Worm (Caenorhabditis elegans): Measurements from ENCODE around the gene fbxa-25.

Gene fbxa-25

DNA sequence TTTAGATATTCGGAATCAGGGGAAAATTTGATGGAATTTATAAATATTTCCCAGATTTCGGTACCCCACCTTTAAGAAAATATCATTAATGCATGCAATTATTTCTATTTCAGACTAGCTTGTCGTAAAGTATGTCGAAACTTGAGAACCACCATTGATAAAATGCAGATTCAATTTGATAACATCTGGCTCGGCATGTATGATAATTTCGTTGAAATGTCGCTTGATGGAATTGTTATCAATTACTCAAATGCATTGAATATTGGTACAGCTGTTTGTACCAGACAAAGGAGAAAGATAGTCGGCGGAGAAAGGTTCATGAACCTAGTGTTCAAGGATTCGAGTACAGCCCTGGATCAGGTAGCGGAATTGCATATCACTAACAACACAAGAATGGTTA, 17.4 kb downstream of the fbxa-25 start, which contains the start of gene Y82E9BL.19:
Gene Y82E9BL.19, plus strand, starts transcription at position 123 of the 400 bp plus-strand sequence.
- TF ChIP-seq pha-4 (tag; optimal IDR thresholded peaks at IDR 0.05): no peak
- no peak for TF ChIP-seq sptf-1 (tag; optimal IDR thresholded peaks at IDR 0.05)
- no peak for TF ChIP-seq flh-1 (GFP tag; optimal IDR thresholded peaks at IDR 0.05)
- TF ChIP-seq elt-3 (tag; optimal IDR thresholded peaks at IDR 0.05): no peak

DNA sequence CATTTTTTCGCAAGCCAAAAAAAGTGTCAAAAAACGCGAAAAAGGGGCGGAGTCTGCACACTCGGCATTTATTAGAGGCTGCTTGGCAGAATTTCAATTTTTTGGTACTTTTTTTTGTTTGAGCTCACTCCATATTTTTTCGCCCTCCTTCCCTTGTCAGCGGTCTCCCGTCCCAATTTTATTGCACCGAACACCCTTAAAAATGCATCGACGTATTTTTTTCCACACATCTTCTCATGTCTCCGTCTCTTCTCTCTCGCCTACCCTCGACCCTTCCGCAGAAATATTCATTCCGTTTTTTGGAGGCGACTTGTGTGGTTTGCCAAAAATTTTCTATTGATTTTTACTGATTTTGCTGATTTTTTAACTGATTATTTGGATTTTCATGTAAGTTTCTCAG, 22.8 kb downstream of the fbxa-25 start, which contains the start of gene Y82E9BL.18:
Gene Y82E9BL.18, plus strand, starts transcription at position 301 of the 400 bp plus-strand sequence.
- TF ChIP-seq mab-5 (tag; optimal IDR thresholded peaks at IDR 0.05) (no peak), lin-32 (GFP tag; optimal IDR thresholded peaks at IDR 0.05) (no peak), sem-2 (GFP tag; optimal IDR thresholded peaks at IDR 0.05) (no peak), mep-1 (tag; optimal IDR thresholded peaks at IDR 0.05) (no peak), zip-8 (tag; optimal IDR thresholded peaks at IDR 0.05) (no peak), unc-39 (tag; optimal IDR thresholded peaks at IDR 0.05) (no peak), mls-2 (tag; optimal IDR thresholded peaks at IDR 0.05) (no peak), sptf-1 (tag; optimal IDR thresholded peaks at IDR 0.05) (no peak)

DNA sequence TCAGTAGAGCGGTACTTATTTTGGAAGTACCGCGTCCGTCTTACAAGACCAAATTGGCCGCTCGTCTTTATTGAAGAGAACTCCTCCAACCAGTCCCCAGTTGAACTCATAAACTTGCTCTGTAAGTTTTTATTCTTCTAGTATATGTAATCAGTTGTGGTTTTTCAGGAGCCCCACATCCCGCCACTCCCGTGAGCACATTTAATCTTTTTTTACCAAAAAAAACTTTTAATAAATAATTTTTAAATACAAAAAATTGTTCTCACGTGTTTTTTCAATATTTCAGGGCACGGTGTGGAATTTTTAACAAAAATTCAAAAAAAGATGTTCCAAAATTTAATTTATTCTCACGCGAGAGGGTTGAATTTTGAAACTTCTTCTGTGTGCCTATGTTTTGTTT, 24.7 kb downstream of the fbxa-25 start, which contains the start of gene fbxa-14:
Gene fbxa-14, minus strand, starts transcription at position 101 of the 400 bp plus-strand sequence.
- TF ChIP-seq sem-2 (GFP tag; optimal IDR thresholded peaks at IDR 0.05): no peak
- no peak for TF ChIP-seq ces-1 (GFP tag; optimal IDR thresholded peaks at IDR 0.05)
- TF ChIP-seq ztf-11 (tag; optimal IDR thresholded peaks at IDR 0.05): no peak
- TF ChIP-seq ham-2 (GFP tag; optimal IDR thresholded peaks at IDR 0.05): no peak
- no peak for TF ChIP-seq lsy-2 (tag; optimal IDR thresholded peaks at IDR 0.05)
- no peak for TF ChIP-seq elt-3 (tag; optimal IDR thresholded peaks at IDR 0.05)

DNA sequence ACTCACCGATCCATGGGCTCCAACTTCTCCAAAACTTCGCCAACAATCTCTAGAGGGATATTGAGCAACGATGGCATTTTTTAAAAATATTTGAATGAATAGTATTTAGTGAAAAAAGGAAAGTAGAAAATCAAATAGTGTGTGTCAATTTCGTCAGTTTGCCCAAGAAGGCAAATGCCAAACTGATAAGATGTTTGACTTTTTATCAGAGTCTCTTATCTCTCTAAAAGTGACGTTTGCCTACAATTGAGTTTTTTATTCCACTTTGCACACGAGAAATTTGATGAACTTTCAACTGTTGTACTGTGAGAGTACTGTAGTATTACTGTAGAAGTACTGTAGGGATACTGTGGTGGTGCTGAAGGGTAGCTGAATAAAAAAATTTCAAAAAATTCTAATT, 25.7 kb downstream of the fbxa-25 start:
- TF ChIP-seq blmp-1 (tag; optimal IDR thresholded peaks at IDR 0.05): no peak
- no peak for TF ChIP-seq pha-4 (tag; optimal IDR thresholded peaks at IDR 0.05)
- no peak for TF ChIP-seq mep-1 (tag; optimal IDR thresholded peaks at IDR 0.05)
- no peak for TF ChIP-seq sem-2 (GFP tag; optimal IDR thresholded peaks at IDR 0.05)
- TF ChIP-seq cnd-1 (tag; optimal IDR thresholded peaks at IDR 0.05): no peak
- TF ChIP-seq M03D4.4 (tag; optimal IDR thresholded peaks at IDR 0.05): no peak
- TF ChIP-seq elt-3 (tag; optimal IDR thresholded peaks at IDR 0.05): no peak

DNA sequence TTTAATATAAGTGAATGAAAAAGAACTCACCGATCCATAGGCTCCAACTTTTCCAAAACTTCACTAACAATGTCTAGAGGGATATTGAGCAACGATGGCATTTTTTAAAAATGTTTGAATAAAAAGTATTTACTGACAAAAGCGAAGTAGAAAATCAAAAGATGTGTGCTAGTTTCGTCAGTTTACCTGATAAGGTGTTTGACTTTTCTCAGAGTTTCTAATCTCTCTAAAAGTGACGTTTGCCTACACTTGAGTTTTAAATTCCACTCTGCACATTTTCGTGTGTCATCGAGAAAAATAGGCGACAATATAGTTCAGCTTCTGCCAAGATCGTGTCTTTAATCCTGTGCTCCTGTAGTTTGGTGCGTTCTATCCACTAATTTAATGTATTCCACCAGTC, 27.7 kb downstream of the fbxa-25 start, which contains the start of gene fbxa-15:
Gene fbxa-15, minus strand, starts transcription at position 101 of the 400 bp plus-strand sequence.
- TF ChIP-seq drap-1 (GFP tag; optimal IDR thresholded peaks at IDR 0.05) (no peak), ces-1 (GFP tag; optimal IDR thresholded peaks at IDR 0.05) (no peak)

DNA sequence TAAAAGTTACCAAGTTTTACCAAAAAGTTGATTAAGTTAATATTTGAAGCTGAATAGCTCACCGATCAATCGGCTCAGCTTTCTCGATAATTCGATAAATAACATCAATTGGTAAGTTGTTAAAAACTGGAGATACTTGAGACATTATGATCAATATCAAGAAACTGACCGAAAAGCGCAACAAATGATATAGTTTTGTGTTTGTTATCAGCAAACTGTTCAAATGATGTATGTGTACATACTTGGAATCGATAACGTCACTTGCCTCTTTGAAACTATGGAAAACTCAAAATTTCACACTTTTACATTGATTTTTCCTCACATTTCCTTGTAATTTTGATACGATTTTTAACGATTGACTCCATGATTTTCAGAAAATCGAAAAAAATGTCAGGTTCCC, 34.2 kb downstream of the fbxa-25 start, which contains the start of the genes fbxa-80 and fbxa-19:
Gene fbxa-80, minus strand, starts transcription at position 173 of the 400 bp plus-strand sequence.
Gene fbxa-19, plus strand, starts transcription at position 364 of the 400 bp plus-strand sequence.
- no peak for TF ChIP-seq nhr-12 (tag; optimal IDR thresholded peaks at IDR 0.05)
- TF ChIP-seq ceh-43 (GFP tag; optimal IDR thresholded peaks at IDR 0.05): no peak
- TF ChIP-seq cnd-1 (tag; optimal IDR thresholded peaks at IDR 0.05): no peak
- no peak for TF ChIP-seq mls-2 (tag; optimal IDR thresholded peaks at IDR 0.05)
- no peak for TF ChIP-seq nhr-2 (tag; optimal IDR thresholded peaks at IDR 0.05)
- no peak for TF ChIP-seq snpc-4 (tag; optimal IDR thresholded peaks at IDR 0.05)
- no peak for TF ChIP-seq unc-62 (GFP tag; optimal IDR thresholded peaks at IDR 0.05)
- TF ChIP-seq mep-1 (tag; optimal IDR thresholded peaks at IDR 0.05): no peak
- no peak for TF ChIP-seq ceh-39 (tag; optimal IDR thresholded peaks at IDR 0.05)
- TF ChIP-seq sem-2 (GFP tag; optimal IDR thresholded peaks at IDR 0.05): no peak
- TF ChIP-seq mab-5 (tag; optimal IDR thresholded peaks at IDR 0.05): no peak
- TF ChIP-seq flh-1 (GFP tag; optimal IDR thresholded peaks at IDR 0.05): no peak
- no peak for TF ChIP-seq drap-1 (GFP tag; optimal IDR thresholded peaks at IDR 0.05)
- no peak for TF ChIP-seq nhr-237 (tag; optimal IDR thresholded peaks at IDR 0.05)
- no peak for TF ChIP-seq ceh-83 (GFP tag; optimal IDR thresholded peaks at IDR 0.05)
- no peak for TF ChIP-seq tbx-8 (GFP tag; optimal IDR thresholded peaks at IDR 0.05)
- no peak for TF ChIP-seq pha-4 (tag; optimal IDR thresholded peaks at IDR 0.05)

DNA sequence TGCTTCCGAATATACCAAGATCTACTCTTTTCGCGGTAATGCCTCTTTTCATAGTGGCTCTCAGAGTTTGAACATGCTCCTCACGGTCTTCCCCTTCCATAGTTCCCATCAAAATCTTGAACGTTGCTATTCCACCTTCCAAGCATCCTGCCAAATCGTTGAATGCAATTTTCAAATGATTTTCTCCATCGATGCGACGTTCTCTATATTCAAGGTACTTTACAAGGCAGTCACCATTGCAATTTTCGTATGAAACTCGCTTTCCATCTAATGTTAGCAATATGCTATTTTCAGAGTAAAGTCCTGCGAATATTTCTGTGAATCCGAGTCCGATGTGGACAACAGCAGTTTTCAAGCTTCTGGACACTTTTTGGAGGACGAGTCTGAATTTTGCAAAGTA, 35.0 kb downstream of the fbxa-25 start:
- TF ChIP-seq ham-2 (GFP tag; optimal IDR thresholded peaks at IDR 0.05) (no peak), unc-62 (GFP tag; optimal IDR thresholded peaks at IDR 0.05) (no peak), cnd-1 (tag; optimal IDR thresholded peaks at IDR 0.05) (no peak)

All from whole organism, mixed stage, embryonic.